Fruit fly (Drosophila melanogaster) Kc167 (cell line): ENCODE results near the gene CG43897.

Experiments used
- psq ChIP-seq: fragments of >200 bp; optimal IDR thresholded peaks from 2 replicates; lab custom pipeline; 2017; ENCODE audit warnings: missing external identifiers
- ttk ChIP-seq: sonication (Bioruptor generic); optimal IDR thresholded peaks from 2 replicates; lab custom pipeline; 2017; ENCODE audit warnings: missing external identifiers

dm6 chr3L:9815705-9816104, 2.1 kb downstream of the CG43897 start:
- TF ChIP-seq ttk (lab: Kevin White, UChicago): no peak
- TF ChIP-seq psq (lab: Kevin White, UChicago): no peak
